Worm (Caenorhabditis elegans) whole organism, late embryonic: Measurements from ENCODE around the gene Y54F10BM.12.
A peak's percentile ranks its signal among the peaks of the same experiment; 100 is the strongest.

Experiments
- C38D4.7 ChIP-seq: fragments of 200-800 bp; sonication (Bioruptor generic); optimal IDR thresholded peaks from 2 replicates; lab custom pipeline; 2018; ENCODE audit warnings: mild to moderate bottlenecking, missing genetic modification characterization, moderate library complexity, missing compliant biosample characterization
- K02D7.2 ChIP-seq: sonication (generic microtip); optimal IDR thresholded peaks from 2 replicates; lab custom pipeline; 2017; ENCODE audit warnings: mild to moderate bottlenecking, missing genetic modification characterization, missing compliant biosample characterization
- ama-1 ChIP-seq: fragments of 150-350 bp; optimal IDR thresholded peaks from 2 replicates; lab custom pipeline; 2014
- ceh-2 ChIP-seq: sonication (generic microtip); optimal IDR thresholded peaks from 2 replicates; lab custom pipeline; 2016; ENCODE audit warnings: missing genotype, missing genetic modification characterization, missing compliant biosample characterization
- ceh-22 ChIP-seq: sonication (generic microtip); optimal IDR thresholded peaks from 2 replicates; lab custom pipeline; 2017; ENCODE audit warnings: missing biosample characterization, missing genetic modification characterization
- ceh-31 ChIP-seq: sonication (generic microtip); optimal IDR thresholded peaks from 2 replicates; lab custom pipeline; 2016; ENCODE audit warnings: missing genetic modification characterization, missing compliant biosample characterization
- ceh-34 ChIP-seq: sonication (generic microtip); optimal IDR thresholded peaks from 2 replicates; lab custom pipeline; 2016; ENCODE audit warnings: mild to moderate bottlenecking, missing genetic modification characterization, missing compliant biosample characterization
- ceh-48 ChIP-seq: sonication (generic microtip); optimal IDR thresholded peaks from 2 replicates; lab custom pipeline; 2016; ENCODE audit warnings: missing genetic modification characterization, inconsistent platforms, missing compliant biosample characterization
- ceh-9 ChIP-seq: sonication (generic microtip); optimal IDR thresholded peaks from 2 replicates; lab custom pipeline; 2016; ENCODE audit warnings: mild to moderate bottlenecking, missing genetic modification characterization, inconsistent platforms, missing compliant biosample characterization
- ets-4 ChIP-seq: sonication (generic microtip); optimal IDR thresholded peaks from 2 replicates; lab custom pipeline; 2016; ENCODE audit warnings: missing genetic modification characterization, missing compliant biosample characterization
- eyg-1 ChIP-seq: sonication (generic microtip); optimal IDR thresholded peaks from 2 replicates; lab custom pipeline; 2016; ENCODE audit warnings: missing genotype, missing genetic modification characterization, missing compliant biosample characterization
- fkh-6 ChIP-seq: sonication (generic microtip); optimal IDR thresholded peaks from 2 replicates; lab custom pipeline; 2016; ENCODE audit warnings: missing genetic modification characterization, missing compliant biosample characterization
- gmeb-2 ChIP-seq: sonication (generic microtip); optimal IDR thresholded peaks from 2 replicates; lab custom pipeline; 2016; ENCODE audit warnings: missing genetic modification characterization, inconsistent platforms, missing compliant biosample characterization
- hlh-13 ChIP-seq: fragments of 200-800 bp; sonication (Bioruptor generic); optimal IDR thresholded peaks from 2 replicates; lab custom pipeline; 2018; ENCODE audit warnings: mild to moderate bottlenecking, missing genetic modification characterization, missing compliant biosample characterization
- hlh-15 ChIP-seq: sonication (generic microtip); optimal IDR thresholded peaks from 2 replicates; lab custom pipeline; 2016; ENCODE audit warnings: missing genetic modification characterization, missing compliant biosample characterization
- hlh-30 ChIP-seq: sonication (generic microtip); optimal IDR thresholded peaks from 2 replicates; lab custom pipeline; 2017; ENCODE audit warnings: antibody characterized with exemption, missing genetic modification characterization, missing compliant biosample characterization; ENCODE audit not compliant: insufficient read depth
- hlh-6 ChIP-seq: sonication (generic microtip); optimal IDR thresholded peaks from 2 replicates; lab custom pipeline; 2016; ENCODE audit warnings: missing genotype, missing genetic modification characterization, missing compliant biosample characterization
- hlh-8 ChIP-seq: sonication (generic microtip); optimal IDR thresholded peaks from 2 replicates; lab custom pipeline; 2016; ENCODE audit warnings: missing genotype, missing genetic modification characterization, missing compliant biosample characterization
- lim-6 ChIP-seq: sonication (generic microtip); optimal IDR thresholded peaks from 2 replicates; lab custom pipeline; 2016; ENCODE audit warnings: missing genetic modification characterization, missing compliant biosample characterization
- madf-2 ChIP-seq: sonication (generic microtip); optimal IDR thresholded peaks from 2 replicates; lab custom pipeline; 2017; ENCODE audit warnings: missing genetic modification characterization, missing compliant biosample characterization
- nfya-1 ChIP-seq: sonication (generic microtip); optimal IDR thresholded peaks from 2 replicates; lab custom pipeline; 2017; ENCODE audit warnings: missing genetic modification characterization, mild to moderate bottlenecking, missing compliant biosample characterization, antibody characterized with exemption, moderate library complexity
- nhr-11 ChIP-seq: fragments of 150-350 bp; optimal IDR thresholded peaks from 2 replicates; lab custom pipeline; 2014; ENCODE audit warnings: missing biosample characterization, missing genetic modification characterization
- odd-2 ChIP-seq: sonication (generic microtip); optimal IDR thresholded peaks from 2 replicates; lab custom pipeline; 2017; ENCODE audit warnings: antibody characterized with exemption, mild to moderate bottlenecking, missing genetic modification characterization, missing compliant biosample characterization
- pha-4 ChIP-seq: fragments of 150-350 bp; optimal IDR thresholded peaks from 2 replicates; lab custom pipeline; 2018; ENCODE audit warnings: missing biosample characterization, missing genetic modification reagents, missing genetic modification characterization
- pqm-1 ChIP-seq: sonication (generic microtip); optimal IDR thresholded peaks from 2 replicates; lab custom pipeline; 2016; ENCODE audit warnings: missing genetic modification characterization, missing compliant biosample characterization
- rnt-1 ChIP-seq: sonication (generic microtip); optimal IDR thresholded peaks from 2 replicates; lab custom pipeline; 2016; ENCODE audit warnings: missing genetic modification characterization, missing compliant biosample characterization
- sdc-2 ChIP-seq: sonication (generic microtip); optimal IDR thresholded peaks from 2 replicates; lab custom pipeline; 2016; ENCODE audit warnings: missing genotype, missing genetic modification characterization, missing compliant biosample characterization
- sox-4 ChIP-seq: sonication (generic microtip); optimal IDR thresholded peaks from 2 replicates; lab custom pipeline; 2017; ENCODE audit warnings: mild to moderate bottlenecking, missing genetic modification characterization, inconsistent platforms, missing compliant biosample characterization
- tbx-2 ChIP-seq: sonication (generic microtip); optimal IDR thresholded peaks from 2 replicates; lab custom pipeline; 2016; ENCODE audit warnings: missing genetic modification characterization, missing compliant biosample characterization
- tbx-7 ChIP-seq: sonication (generic microtip); optimal IDR thresholded peaks from 2 replicates; lab custom pipeline; 2016; ENCODE audit warnings: missing genotype, missing genetic modification characterization, missing compliant biosample characterization
- unc-3 ChIP-seq, 2 experiments: fragments of 200-800 bp in 1 of 2; sonication (Bioruptor generic) in 1 of 2; sonication (generic microtip) in 1 of 2; conservative IDR thresholded peaks in 1 of 2; optimal IDR thresholded peaks in 1 of 2; 2 replicates each; pipeline versions ENCODE4 v1.3.6 to Lab custom; 2016 to 2022; ENCODE audit warnings: missing compliant biosample characterization in 2 of 2, missing genetic modification characterization in 2 of 2, missing genetic modification reagents in 1 of 2
- unc-42 ChIP-seq: sonication (generic microtip); optimal IDR thresholded peaks from 2 replicates; lab custom pipeline; 2016; ENCODE audit warnings: missing genotype, missing genetic modification characterization, missing compliant biosample characterization
- unc-86 ChIP-seq: sonication (generic microtip); optimal IDR thresholded peaks from 2 replicates; lab custom pipeline; 2016; ENCODE audit warnings: missing genetic modification characterization, missing compliant biosample characterization
- zip-5 ChIP-seq: sonication (generic microtip); optimal IDR thresholded peaks from 2 replicates; lab custom pipeline; 2016; ENCODE audit warnings: missing genetic modification characterization, missing compliant biosample characterization

Y54F10BM.12 gene

ce11 chrIII:2329336-2329735 lies at the start of gene Y54F10BM.12:
Gene Y54F10BM.12, minus strand, starts transcription at chrIII:2329679.
- TF ChIP-seq madf-2 (tag; lab: Kevin White, UChicago) (no peak), ceh-34 (peak; percentile 7), hlh-6 (tag; lab: Kevin White, UChicago) (no peak)
- TF ChIP-seq, all 69 proteins: peak for 1

ce11 chrIII:2375918-2376317 lies 46.4 kb upstream of the Y54F10BM.12 start, which contains the start of gene H14E04.2:
Gene H14E04.2, plus strand, starts transcription at chrIII:2376193.
- TF ChIP-seq ceh-48 (tag; lab: Kevin White, UChicago) (peak; percentile 89), C38D4.7 (GFP tag; lab: Kevin White, UChicago) (no peak), sox-4 (no peak), lim-6 (tag; lab: Kevin White, UChicago) (no peak), unc-3 (GFP tag; conservative IDR thresholded peaks at IDR 0.05; lab: Robert Waterston, UW) (no peak), unc-3 (tag; optimal IDR thresholded peaks at IDR 0.05; lab: Kevin White, UChicago) (peak; percentile 13), gmeb-2 (no peak), ama-1 (lab: Kevin White, UChicago) (no peak), ceh-31 (tag; lab: Kevin White, UChicago) (peak; percentile 3), nfya-1 (tag; lab: Kevin White, UChicago) (peak; percentile 47), unc-42 (tag; lab: Kevin White, UChicago) (peak; percentile 28)
- TF ChIP-seq, all 69 proteins: peak for 5

- no peak for TF ChIP-seq fkh-6
- TF ChIP-seq K02D7.2, result no peak
- no peak for TF ChIP-seq hlh-6 (tag; lab: Kevin White, UChicago)
These were observed 42.4 kb upstream of the Y54F10BM.12 start, which contains the start of gene H04J21.1 for ce11 chrIII:2371864-2372263. Gene H04J21.1, minus strand, starts transcription at chrIII:2371964.

- TF ChIP-seq tbx-2 (tag; lab: Kevin White, UChicago) (no peak), hlh-13 (GFP tag; lab: Kevin White, UChicago) (no peak), madf-2 (tag; lab: Kevin White, UChicago) (no peak), hlh-6 (tag; lab: Kevin White, UChicago) (no peak), ceh-9 (no peak), pha-4 (tag; lab: Kevin White, UChicago) (no peak), odd-2 (tag; lab: Kevin White, UChicago) (no peak), ets-4 (tag; lab: Kevin White, UChicago) (no peak), hlh-8 (no peak), hlh-30 (tag; lab: Kevin White, UChicago) (no peak), sdc-2 (tag; lab: Kevin White, UChicago) (no peak), lim-6 (tag; lab: Kevin White, UChicago) (no peak), pqm-1 (no peak), ceh-31 (tag; lab: Kevin White, UChicago) (no peak), rnt-1 (no peak), ceh-22 (tag; lab: Kevin White, UChicago) (no peak)
- TF ChIP-seq, all 69 proteins: peak for 0
These were observed 38.9 kb upstream of the Y54F10BM.12 start, which contains the start of gene H04J21.4 for ce11 chrIII:2368424-2368823. Gene H04J21.4, minus strand, starts transcription at chrIII:2368524.

ce11 chrIII:2362648-2363047 lies 33.2 kb upstream of the Y54F10BM.12 start, which contains the start of gene srd-69:
Gene srd-69, plus strand, starts transcription at chrIII:2362948.
- TF ChIP-seq gmeb-2 (no peak), unc-86 (tag; lab: Kevin White, UChicago) (no peak), eyg-1 (tag; lab: Kevin White, UChicago) (no peak), nhr-11 (no peak), sdc-2 (tag; lab: Kevin White, UChicago) (no peak), ceh-34 (no peak), ceh-2 (no peak), tbx-7 (no peak), odd-2 (tag; lab: Kevin White, UChicago) (no peak), hlh-15 (tag; lab: Kevin White, UChicago) (no peak), zip-5 (tag; lab: Kevin White, UChicago) (no peak), unc-42 (tag; lab: Kevin White, UChicago) (no peak), tbx-2 (tag; lab: Kevin White, UChicago) (no peak)
